Worm (Caenorhabditis elegans) whole organism, L4 larva: ENCODE measurements around the gene ins-7.

ENCODE experiments used
- D1046.2 ChIP-seq: fragments of 200-800 bp; sonication (Bioruptor generic); IDR thresholded peaks from 2 replicates; pipeline ENCODE4 v1.3.6; 2022; ENCODE audit warnings: missing genetic modification characterization, missing compliant biosample characterization
- F37D6.2 ChIP-seq: sonication (generic microtip); optimal IDR thresholded peaks from 2 replicates; lab custom pipeline; 2016; ENCODE audit warnings: mild to moderate bottlenecking, missing genetic modification characterization, missing compliant biosample characterization
- F44E2.7 ChIP-seq: fragments of 200-800 bp; sonication (Bioruptor generic); IDR thresholded peaks from 2 replicates; pipeline ENCODE4 v2.1.2; 2022; ENCODE audit warnings: missing genetic modification characterization, missing compliant biosample characterization
- R02D3.7 ChIP-seq: fragments of 150-350 bp; sonication (generic microtip); optimal IDR thresholded peaks from 3 replicates; lab custom pipeline; 2014; ENCODE audit warnings: missing biosample characterization, missing genetic modification characterization
- T20F7.1 ChIP-seq: fragments of 200-800 bp; sonication (Bioruptor generic); optimal IDR thresholded peaks from 2 replicates; lab custom pipeline; 2018; ENCODE audit warnings: mild to moderate bottlenecking, missing genetic modification characterization, missing compliant biosample characterization
- T26A8.4 ChIP-seq: fragments of 200-800 bp; sonication (Bioruptor generic); IDR thresholded peaks from 2 replicates; pipeline ENCODE4 v1.3.6; 2022; ENCODE audit warnings: missing genetic modification characterization, missing compliant biosample characterization
- aha-1 ChIP-seq: fragments of 150-350 bp; peaks from one replicate; lab custom pipeline; 2014; ENCODE audit warnings: missing biosample characterization, missing genetic modification characterization
- arid-1 ChIP-seq: fragments of 200-800 bp; sonication (Bioruptor generic); conservative IDR thresholded peaks from 2 replicates; pipeline ENCODE4 v1.3.6; 2022; ENCODE audit warnings: missing genetic modification reagents, missing genetic modification characterization, missing compliant biosample characterization
- attf-4 ChIP-seq: sonication (generic microtip); optimal IDR thresholded peaks from 3 replicates; lab custom pipeline; 2017; ENCODE audit warnings: missing biosample characterization, missing genetic modification characterization
- ceh-20 ChIP-seq: fragments of 200-800 bp; sonication (Bioruptor generic); IDR thresholded peaks from 2 replicates; pipeline ENCODE4 v1.3.6; 2022; ENCODE audit warnings: missing genetic modification reagents, missing genetic modification characterization, missing compliant biosample characterization
- ceh-28 ChIP-seq: fragments of 150-350 bp; optimal IDR thresholded peaks from 2 replicates; lab custom pipeline; 2014; ENCODE audit warnings: missing biosample characterization, missing genetic modification reagents, missing genetic modification characterization
- ceh-44 ChIP-seq: fragments of 200-800 bp; sonication (Bioruptor generic); IDR thresholded peaks from 2 replicates; pipeline ENCODE4 v1.3.6; 2022; ENCODE audit warnings: missing genetic modification reagents, missing genetic modification characterization, missing compliant biosample characterization
- ceh-62 ChIP-seq: sonication (generic microtip); optimal IDR thresholded peaks from 2 replicates; lab custom pipeline; 2017; ENCODE audit warnings: missing biosample characterization, missing genetic modification characterization
- ceh-82 ChIP-seq: sonication (generic microtip); optimal IDR thresholded peaks from 2 replicates; lab custom pipeline; 2017; ENCODE audit warnings: missing biosample characterization, missing genetic modification characterization
- ces-1 ChIP-seq: fragments of 150-350 bp; sonication (generic microtip); optimal IDR thresholded peaks from 4 replicates; lab custom pipeline; 2014; ENCODE audit warnings: missing biosample characterization, missing genetic modification reagents, missing genetic modification characterization
- cey-2 ChIP-seq: sonication (generic microtip); optimal IDR thresholded peaks from 3 replicates; lab custom pipeline; 2017; ENCODE audit warnings: missing genetic modification characterization, mild to moderate bottlenecking, missing compliant biosample characterization, antibody characterized with exemption, borderline replicate concordance; ENCODE audit not compliant: insufficient read depth
- daf-16 ChIP-seq, 3 experiments: sonication (generic microtip); optimal IDR thresholded peaks; 2 replicates each; lab custom pipeline; 2016 to 2017; ENCODE audit warnings: missing genetic modification characterization in 3 of 3, missing genetic modification reagents in 3 of 3, mild to moderate bottlenecking in 2 of 3, missing compliant biosample characterization in 2 of 3, missing biosample characterization in 1 of 3, moderate library complexity in 1 of 3
- daf-19 ChIP-seq: fragments of 200-800 bp; sonication (Bioruptor generic); conservative IDR thresholded peaks from 2 replicates; pipeline ENCODE4 v1.3.6; 2022; ENCODE audit warnings: missing genetic modification characterization, missing compliant biosample characterization
- dve-1 ChIP-seq: sonication (generic microtip); optimal IDR thresholded peaks from 2 replicates; lab custom pipeline; 2017; ENCODE audit warnings: antibody characterized with exemption, mild to moderate bottlenecking, missing genetic modification characterization, missing compliant biosample characterization; ENCODE audit not compliant: insufficient read depth
- jun-1 ChIP-seq: fragments of 150-350 bp; optimal IDR thresholded peaks from 2 replicates; lab custom pipeline; 2014; ENCODE audit warnings: missing biosample characterization, missing genetic modification reagents, missing genetic modification characterization
- lim-7 ChIP-seq: fragments of 200-800 bp; sonication (Bioruptor generic); IDR thresholded peaks from 2 replicates; pipeline ENCODE4 v1.3.6; 2022; ENCODE audit warnings: missing genetic modification characterization, missing compliant biosample characterization
- lin-15B ChIP-seq: fragments of 150-350 bp; sonication (generic microtip); optimal IDR thresholded peaks from 3 replicates; lab custom pipeline; 2014; ENCODE audit warnings: missing biosample characterization, missing genetic modification characterization
- lsy-2 ChIP-seq, 2 experiments: fragments of 150-350 bp in 1 of 2; sonication (generic microtip) in 1 of 2; optimal IDR thresholded peaks; 2 replicates each; lab custom pipeline; 2014 to 2017; ENCODE audit warnings: missing biosample characterization in 2 of 2, missing genetic modification characterization in 2 of 2
- madf-5 ChIP-seq, 2 experiments: fragments of 200-800 bp; sonication (Bioruptor generic); IDR thresholded peaks; 2 replicates each; pipeline ENCODE4 v1.3.6; 2022; ENCODE audit warnings: missing compliant biosample characterization in 2 of 2, missing genetic modification characterization in 2 of 2
- mep-1 ChIP-seq: fragments of 150-350 bp; sonication (generic microtip); optimal IDR thresholded peaks from 3 replicates; lab custom pipeline; 2014; ENCODE audit warnings: missing biosample characterization, missing genetic modification characterization
- mes-2 ChIP-seq: sonication (generic microtip); optimal IDR thresholded peaks from 2 replicates; lab custom pipeline; 2016; ENCODE audit warnings: missing genotype, mild to moderate bottlenecking, missing genetic modification characterization, missing compliant biosample characterization; ENCODE audit not compliant: poor library complexity, severe bottlenecking
- mxl-2 ChIP-seq: fragments of 200-800 bp; sonication (Bioruptor generic); conservative IDR thresholded peaks from 2 replicates; pipeline ENCODE4 v1.3.6; 2022; ENCODE audit warnings: missing genetic modification reagents, missing genetic modification characterization, missing compliant biosample characterization
- mxl-3 ChIP-seq: fragments of 200-800 bp; sonication (Bioruptor generic); optimal IDR thresholded peaks from 2 replicates; lab custom pipeline; 2018; ENCODE audit warnings: mild to moderate bottlenecking, missing genetic modification characterization, missing compliant biosample characterization
- nhr-11 ChIP-seq: fragments of 150-350 bp; optimal IDR thresholded peaks from 2 replicates; lab custom pipeline; 2014; ENCODE audit warnings: missing biosample characterization, missing genetic modification characterization
- nhr-111 ChIP-seq: fragments of 200-800 bp; sonication (Bioruptor generic); optimal IDR thresholded peaks from 2 replicates; lab custom pipeline; 2018; ENCODE audit warnings: mild to moderate bottlenecking, missing genetic modification characterization, missing compliant biosample characterization
- nhr-237 ChIP-seq: sonication (generic microtip); optimal IDR thresholded peaks from 2 replicates; lab custom pipeline; 2017; ENCODE audit warnings: missing biosample characterization, missing genetic modification characterization
- nhr-25 ChIP-seq: sonication (generic microtip); optimal IDR thresholded peaks from 2 replicates; lab custom pipeline; 2017; ENCODE audit warnings: missing genetic modification characterization, mild to moderate bottlenecking, missing compliant biosample characterization, antibody characterized with exemption, moderate library complexity, borderline replicate concordance; ENCODE audit not compliant: insufficient read depth
- nhr-28 ChIP-seq: fragments of 150-350 bp; optimal IDR thresholded peaks from 2 replicates; lab custom pipeline; 2014; ENCODE audit warnings: missing biosample characterization, missing genetic modification characterization
- nhr-48 ChIP-seq: sonication (generic microtip); optimal IDR thresholded peaks from 2 replicates; lab custom pipeline; 2016; ENCODE audit warnings: mild to moderate bottlenecking, missing genetic modification characterization, missing compliant biosample characterization
- nhr-6 ChIP-seq: fragments of 150-350 bp; optimal IDR thresholded peaks from 2 replicates; lab custom pipeline; 2014; ENCODE audit warnings: missing biosample characterization, missing genetic modification characterization
- nhr-76 ChIP-seq: fragments of 150-350 bp; optimal IDR thresholded peaks from 2 replicates; lab custom pipeline; 2014; ENCODE audit warnings: missing biosample characterization, missing genetic modification characterization
- php-3 ChIP-seq: fragments of 200-800 bp; sonication (Bioruptor generic); IDR thresholded peaks from 2 replicates; pipeline ENCODE4 v1.3.6; 2022; ENCODE audit warnings: missing genetic modification reagents, missing genetic modification characterization, missing compliant biosample characterization
- rbr-2 ChIP-seq: sonication (generic microtip); optimal IDR thresholded peaks from 2 replicates; lab custom pipeline; 2016; ENCODE audit warnings: missing genotype, missing genetic modification characterization, missing compliant biosample characterization
- snpc-1.2 ChIP-seq: fragments of 200-800 bp; sonication (Bioruptor generic); IDR thresholded peaks from 2 replicates; pipeline ENCODE4 v1.3.6; 2022; ENCODE audit warnings: missing genetic modification reagents, missing genetic modification characterization, missing compliant biosample characterization
- snpc-4 ChIP-seq: fragments of 150-350 bp; optimal IDR thresholded peaks from 2 replicates; lab custom pipeline; 2014; ENCODE audit warnings: missing biosample characterization, missing genetic modification characterization
- unc-62 ChIP-seq, 3 experiments: fragments of 150-350 bp in 1 of 3; sonication (generic microtip); optimal IDR thresholded peaks in 2 of 3; peaks in 1 of 3; 1 replicate in 1 of 3; 2 replicates in 2 of 3; lab custom pipeline; 2014 to 2017; ENCODE audit warnings: missing biosample characterization in 3 of 3, missing genetic modification characterization in 3 of 3, missing genetic modification reagents in 3 of 3, missing genotype in 1 of 3
- zfp-3 ChIP-seq: fragments of 200-800 bp; sonication (Bioruptor generic); conservative IDR thresholded peaks from 2 replicates; pipeline ENCODE4 v1.3.6; 2022; ENCODE audit warnings: missing genetic modification reagents, missing genetic modification characterization, missing compliant biosample characterization
- zip-11 ChIP-seq: fragments of 200-800 bp; sonication (Bioruptor generic); IDR thresholded peaks from 2 replicates; pipeline ENCODE4 v1.3.6; 2022; ENCODE audit warnings: missing genetic modification characterization, missing compliant biosample characterization
- ztf-11 ChIP-seq: fragments of 150-350 bp; optimal IDR thresholded peaks from 2 replicates; lab custom pipeline; 2014; ENCODE audit warnings: missing biosample characterization, missing genetic modification characterization

Gene ins-7

ce11 chrIV:9657753-9658152 lies 24.9 kb downstream of the ins-7 start, which contains the start of gene acc-1:
Gene acc-1 (plus strand): TSS chrIV:9658053.
- no peak for TF ChIP-seq zfp-3
- no peak for TF ChIP-seq nhr-25
- TF ChIP-seq cey-2 (tag; lab: Kevin White, UChicago) = no peak
- TF ChIP-seq F44E2.7 (GFP tag; lab: Robert Waterston, UW) = no peak
- TF ChIP-seq nhr-28 = no peak
- TF ChIP-seq T20F7.1 (GFP tag; lab: Kevin White, UChicago) = no peak
- no peak for TF ChIP-seq ceh-28 (tag; lab: Kevin White, UChicago)
- no peak for TF ChIP-seq arid-1 (GFP tag; lab: Robert Waterston, UW)
- TF ChIP-seq ceh-20 (GFP tag; lab: Robert Waterston, UW) = no peak
- no peak for TF ChIP-seq zip-11 (GFP tag; lab: Robert Waterston, UW)
- no peak for TF ChIP-seq madf-5 (GFP tag; IDR thresholded peaks at IDR 0.05; lab: Robert Waterston, UW)
- TF ChIP-seq nhr-48 = no peak
- no peak for TF ChIP-seq attf-4 (tag; lab: Kevin White, UChicago)
- TF ChIP-seq F37D6.2 (tag; lab: Kevin White, UChicago) = no peak

DNA sequence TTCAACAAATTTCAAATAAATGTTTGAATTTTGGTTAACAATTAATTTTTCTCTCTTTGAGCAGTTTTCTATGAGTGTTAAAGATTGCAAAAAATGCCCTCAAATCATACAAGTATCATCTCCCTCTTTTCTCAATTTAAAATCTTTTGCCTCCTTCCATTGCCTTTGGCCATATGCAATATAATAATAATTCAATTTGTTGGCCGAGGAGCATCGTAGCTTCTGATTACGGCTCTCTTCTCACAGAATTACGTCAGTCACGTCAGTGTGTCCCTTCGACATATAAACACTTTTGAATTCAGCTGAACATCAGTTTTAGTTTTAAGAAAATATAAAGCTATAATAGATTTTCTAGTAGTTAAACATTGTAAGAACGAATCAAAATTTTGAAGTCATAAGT lies 27.1 kb downstream of the ins-7 start:
- TF ChIP-seq ceh-44 (GFP tag; lab: Robert Waterston, UW) (no peak), ces-1 (GFP tag; lab: Kevin White, UChicago) (peak; percentile 41)

DNA sequence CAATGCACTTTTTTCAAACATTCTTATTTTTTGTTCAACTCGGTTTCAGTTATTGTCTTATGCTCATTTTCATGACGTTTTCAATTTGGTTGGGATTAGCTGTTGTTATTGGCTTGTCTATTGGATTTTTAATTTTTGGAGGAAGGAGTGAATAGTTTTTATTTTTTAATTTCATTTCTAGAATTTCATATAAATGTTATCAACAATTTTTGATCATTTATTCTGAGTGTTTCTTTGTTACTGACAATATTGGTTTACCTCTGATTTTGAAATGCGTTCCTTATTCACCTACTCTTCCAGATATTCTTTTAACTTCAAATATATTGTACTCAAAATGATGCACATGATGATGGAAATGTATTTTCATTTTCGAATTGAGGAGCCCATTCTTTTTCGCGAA lies 28.6 kb downstream of the ins-7 start, which contains the start of gene F58G6.7:
Gene F58G6.7 (plus strand): TSS at position 301 of the 400 bp plus-strand sequence.
- no peak for TF ChIP-seq arid-1 (GFP tag; lab: Robert Waterston, UW)
- no peak for TF ChIP-seq lin-15B (tag; lab: Kevin White, UChicago)
- TF ChIP-seq nhr-11 (tag; lab: Kevin White, UChicago) = no peak
- TF ChIP-seq rbr-2 (tag; lab: Kevin White, UChicago) = no peak
- no peak for TF ChIP-seq ceh-82 (tag; lab: Kevin White, UChicago)
- TF ChIP-seq D1046.2 (GFP tag; lab: Robert Waterston, UW) = no peak
- TF ChIP-seq F44E2.7 (GFP tag; lab: Robert Waterston, UW) = no peak
- TF ChIP-seq daf-19 (GFP tag; lab: Robert Waterston, UW) = no peak
- TF ChIP-seq R02D3.7 (tag; lab: Kevin White, UChicago) = no peak
- no peak for TF ChIP-seq mep-1 (tag; lab: Kevin White, UChicago)
- no peak for TF ChIP-seq ces-1 (GFP tag; lab: Kevin White, UChicago)
- TF ChIP-seq nhr-76 = no peak

DNA sequence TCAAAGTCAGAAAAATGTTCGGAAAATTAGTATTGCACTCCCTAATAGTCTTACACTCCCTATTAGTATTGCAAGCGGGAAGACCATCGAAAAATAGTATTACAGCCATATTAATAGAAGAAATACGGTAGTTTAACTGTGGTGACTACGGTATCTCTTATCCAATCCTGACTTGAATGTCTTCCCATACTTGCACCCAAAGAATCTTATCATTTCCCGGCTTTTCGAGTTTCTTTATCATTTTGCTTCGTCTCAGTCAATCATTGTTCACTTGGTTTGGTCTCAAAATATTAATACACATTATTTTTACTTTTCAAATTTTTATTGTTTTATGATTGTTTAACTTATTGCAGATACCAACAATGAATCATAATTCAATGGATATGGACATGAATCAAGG lies 29.5 kb downstream of the ins-7 start, which contains the start of gene F58G6.3:
Gene F58G6.3 (plus strand): TSS at position 352 of the 400 bp plus-strand sequence.
- peak; percentile 20 for TF ChIP-seq dve-1 (tag; lab: Kevin White, UChicago)
- peak in 1 of 2 experiments; percentile 64 for TF ChIP-seq lsy-2 (tag; optimal IDR thresholded peaks at IDR 0.05; lab: Kevin White, UChicago)
- TF ChIP-seq snpc-1.2 (GFP tag; lab: Robert Waterston, UW) = no peak
- TF ChIP-seq ztf-11 (tag; lab: Kevin White, UChicago) = no peak
- no peak for TF ChIP-seq snpc-4 (tag; lab: Kevin White, UChicago)
- no peak for TF ChIP-seq mes-2 (tag; lab: Kevin White, UChicago)
- TF ChIP-seq T20F7.1 (GFP tag; lab: Kevin White, UChicago) = no peak
- no peak for TF ChIP-seq arid-1 (GFP tag; lab: Robert Waterston, UW)
- TF ChIP-seq mxl-3 (GFP tag; lab: Kevin White, UChicago) = no peak
- no peak for TF ChIP-seq T26A8.4 (GFP tag; lab: Robert Waterston, UW)
- no peak for TF ChIP-seq nhr-237 (tag; lab: Kevin White, UChicago)
- no peak for TF ChIP-seq daf-16 (GFP tag; optimal IDR thresholded peaks at IDR 0.05; lab: Kevin White, UChicago)
- peak; percentile 29 for TF ChIP-seq daf-16 (tag; optimal IDR thresholded peaks at IDR 0.05; lab: Kevin White, UChicago)
- no peak for TF ChIP-seq ceh-44 (GFP tag; lab: Robert Waterston, UW)
- no peak for TF ChIP-seq nhr-6 (tag; lab: Kevin White, UChicago)
- no peak for TF ChIP-seq mxl-2 (GFP tag; lab: Robert Waterston, UW)
- TF ChIP-seq ceh-62 = no peak
- no peak for TF ChIP-seq mep-1 (tag; lab: Kevin White, UChicago)
- no peak for TF ChIP-seq php-3
- no peak for TF ChIP-seq ceh-82 (tag; lab: Kevin White, UChicago)
- TF ChIP-seq attf-4 (tag; lab: Kevin White, UChicago) = no peak
- no peak for TF ChIP-seq lim-7 (GFP tag; lab: Robert Waterston, UW)
- no peak for TF ChIP-seq jun-1 (tag; lab: Kevin White, UChicago)
- TF ChIP-seq aha-1 (tag; lab: Kevin White, UChicago) = no peak
- no peak for TF ChIP-seq unc-62 (GFP tag; optimal IDR thresholded peaks at IDR 0.05 in 1 of 2; lab: Kevin White, UChicago)
- TF ChIP-seq unc-62 (tag; optimal IDR thresholded peaks at IDR 0.05; lab: Kevin White, UChicago) = no peak
- no peak for TF ChIP-seq nhr-111
